Fruit fly (Drosophila melanogaster) whole organism, pupa: Measurements from ENCODE around the gene CG15201.
A peak's percentile ranks its signal among the peaks of the same experiment; 100 is the strongest.

Experiments used
- CG10348 ChIP-seq: fragments of 200-800 bp; sonication (Bioruptor generic); IDR thresholded peaks from 2 replicates; pipeline ENCODE4 v1.3.6; 2022; ENCODE audit warnings: missing biosample characterization, missing genetic modification characterization
- CG12605 ChIP-seq: fragments of 200-800 bp; sonication (Bioruptor generic); IDR thresholded peaks from 2 replicates; pipeline ENCODE4 v1.3.6; 2022; ENCODE audit warnings: missing biosample characterization, missing genetic modification characterization
- CG13204 ChIP-seq: fragments of 200-800 bp; sonication (Bioruptor generic); optimal IDR thresholded peaks from 2 replicates; lab custom pipeline; 2018; ENCODE audit warnings: missing biosample characterization, mild to moderate bottlenecking, missing genetic modification characterization, moderate library complexity
- CG14655 ChIP-seq: fragments of 200-800 bp; sonication (Bioruptor generic); optimal IDR thresholded peaks from 3 replicates; lab custom pipeline; 2017; ENCODE audit warnings: mild to moderate bottlenecking, missing biosample characterization, missing genetic modification reagents, missing genetic modification characterization
- CG15710 ChIP-seq: fragments of 200-800 bp; sonication (Bioruptor generic); optimal IDR thresholded peaks from 2 replicates; lab custom pipeline; 2018; ENCODE audit warnings: missing biosample characterization, mild to moderate bottlenecking, missing genetic modification characterization, moderate library complexity
- CG17806 ChIP-seq: fragments of 200-800 bp; sonication (Bioruptor generic); optimal IDR thresholded peaks from 2 replicates; lab custom pipeline; 2018; ENCODE audit warnings: missing biosample characterization, mild to moderate bottlenecking, missing genetic modification characterization, moderate library complexity
- CG32121 ChIP-seq: fragments of 200-800 bp; sonication (Bioruptor generic); IDR thresholded peaks from 2 replicates; pipeline ENCODE4 v1.3.6; 2022; ENCODE audit warnings: missing biosample characterization, missing genetic modification characterization
- CG34367 ChIP-seq: fragments of 200-800 bp; sonication (Bioruptor generic); optimal IDR thresholded peaks from 2 replicates; lab custom pipeline; 2018; ENCODE audit warnings: missing biosample characterization, mild to moderate bottlenecking, missing genetic modification characterization
- CG4496 ChIP-seq: fragments of 200-800 bp; sonication (Bioruptor generic); IDR thresholded peaks from 3 replicates; pipeline ENCODE4 v1.3.6; 2022; ENCODE audit warnings: missing biosample characterization, missing genetic modification characterization
- CG8159 ChIP-seq: fragments of 200-800 bp; sonication (Bioruptor generic); optimal IDR thresholded peaks from 3 replicates; lab custom pipeline; 2018; ENCODE audit warnings: missing biosample characterization, mild to moderate bottlenecking, missing genetic modification characterization, moderate library complexity
- CG8301 ChIP-seq: fragments of 200-800 bp; sonication (Bioruptor generic); optimal IDR thresholded peaks from 2 replicates; lab custom pipeline; 2018; ENCODE audit warnings: missing biosample characterization, mild to moderate bottlenecking, missing genetic modification characterization
- D1 ChIP-seq: fragments of 200-800 bp; sonication (Bioruptor generic); optimal IDR thresholded peaks from 2 replicates; lab custom pipeline; 2018; ENCODE audit warnings: missing biosample characterization, mild to moderate bottlenecking, missing genetic modification characterization, moderate library complexity
- EcR ChIP-seq: fragments of 200-800 bp; sonication (Bioruptor generic); optimal IDR thresholded peaks from 3 replicates; lab custom pipeline; 2019; ENCODE audit warnings: missing biosample characterization, missing genetic modification characterization, mild to moderate bottlenecking, moderate library complexity, missing genetic modification reagents
- Ets98B ChIP-seq: fragments of 200-800 bp; sonication (Bioruptor generic); IDR thresholded peaks from 2 replicates; pipeline ENCODE4 v1.3.6; 2022; ENCODE audit warnings: missing biosample characterization, missing genetic modification characterization
- Pif1A ChIP-seq: fragments of 200-800 bp; sonication (Bioruptor generic); optimal IDR thresholded peaks from 3 replicates; lab custom pipeline; 2016; ENCODE audit warnings: missing biosample characterization, missing genetic modification characterization
- Pif1B ChIP-seq: fragments of 200-800 bp; sonication (Bioruptor generic); optimal IDR thresholded peaks from 3 replicates; lab custom pipeline; 2016; ENCODE audit warnings: missing biosample characterization, missing genetic modification characterization
- Snoo ChIP-seq: fragments of 200-800 bp; sonication (Bioruptor generic); optimal IDR thresholded peaks from 3 replicates; lab custom pipeline; 2017; ENCODE audit warnings: missing biosample characterization, mild to moderate bottlenecking, missing genetic modification characterization, inconsistent platforms
- fd96Ca ChIP-seq: fragments of 200-800 bp; sonication (Bioruptor generic); IDR thresholded peaks from 3 replicates; pipeline ENCODE4 v1.3.6; 2022; ENCODE audit warnings: missing biosample characterization, missing genetic modification characterization
- gl ChIP-seq: fragments of 200-800 bp; sonication (Bioruptor generic); optimal IDR thresholded peaks from 2 replicates; lab custom pipeline; 2018; ENCODE audit warnings: missing biosample characterization, mild to moderate bottlenecking, missing genetic modification characterization
- rn ChIP-seq: fragments of 200-800 bp; sonication (Bioruptor generic); IDR thresholded peaks from 2 replicates; pipeline ENCODE4 v1.3.6; 2022; ENCODE audit warnings: missing biosample characterization, missing genetic modification characterization

CG15201 gene

DNA sequence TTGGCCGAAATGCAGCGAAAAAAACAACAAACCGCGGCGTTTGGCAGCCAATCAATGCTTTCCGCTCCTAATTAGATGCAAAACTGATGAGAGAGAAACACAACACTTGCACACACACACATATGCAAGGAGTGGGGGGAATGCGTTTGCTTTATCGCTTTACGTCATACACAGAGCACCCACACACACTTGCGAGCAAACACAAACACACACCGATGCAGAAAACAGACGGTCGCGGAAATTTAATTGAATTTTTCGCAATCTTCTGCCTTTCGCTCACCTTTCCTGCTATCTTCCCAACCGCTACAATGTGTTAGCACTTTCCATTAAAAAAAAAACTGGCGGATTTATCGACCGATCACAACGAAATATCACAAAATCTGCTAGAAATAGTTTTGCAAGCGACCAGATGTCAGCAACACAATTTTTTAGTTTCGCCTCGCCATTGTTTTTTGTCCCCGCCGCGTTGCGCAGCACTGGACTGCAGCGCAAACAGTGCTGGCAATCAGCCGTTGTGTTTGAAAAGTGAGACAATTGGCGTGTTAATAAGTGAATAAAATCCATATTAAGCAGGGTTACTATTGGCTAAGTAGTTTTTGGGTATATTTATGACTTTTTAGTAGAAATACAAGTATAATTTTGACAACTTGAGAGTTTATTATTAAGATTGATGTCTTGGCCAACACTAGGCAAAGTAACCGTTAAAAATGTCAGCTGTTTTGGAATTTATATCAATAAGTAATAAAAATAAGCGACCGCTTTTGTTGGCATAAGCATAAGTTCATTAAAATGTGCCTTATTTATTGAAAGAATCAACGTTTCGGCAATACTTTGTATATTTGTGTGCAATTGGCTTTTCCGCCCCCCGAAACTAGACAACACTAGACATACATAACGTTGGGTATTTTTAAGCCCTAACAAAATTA is 7.1 kb upstream of the CG15201 start, which contains the start of gene Klp10A:
Klp10A (minus strand) TSS at position 532 of the 926 bp plus-strand sequence.
- no peak for TF ChIP-seq CG4496 (GFP tag; lab: Robert Waterston, UW)
- no peak for TF ChIP-seq CG13204 (GFP tag; lab: Kevin White, UChicago)
- TF ChIP-seq fd96Ca (GFP tag; lab: Robert Waterston, UW): no peak
- TF ChIP-seq CG15710: peak; percentile 22
- TF ChIP-seq D1 (tag; lab: Kevin White, UChicago): no peak
- TF ChIP-seq CG8301: no peak
- TF ChIP-seq, all 21 proteins: peak for 1

DNA sequence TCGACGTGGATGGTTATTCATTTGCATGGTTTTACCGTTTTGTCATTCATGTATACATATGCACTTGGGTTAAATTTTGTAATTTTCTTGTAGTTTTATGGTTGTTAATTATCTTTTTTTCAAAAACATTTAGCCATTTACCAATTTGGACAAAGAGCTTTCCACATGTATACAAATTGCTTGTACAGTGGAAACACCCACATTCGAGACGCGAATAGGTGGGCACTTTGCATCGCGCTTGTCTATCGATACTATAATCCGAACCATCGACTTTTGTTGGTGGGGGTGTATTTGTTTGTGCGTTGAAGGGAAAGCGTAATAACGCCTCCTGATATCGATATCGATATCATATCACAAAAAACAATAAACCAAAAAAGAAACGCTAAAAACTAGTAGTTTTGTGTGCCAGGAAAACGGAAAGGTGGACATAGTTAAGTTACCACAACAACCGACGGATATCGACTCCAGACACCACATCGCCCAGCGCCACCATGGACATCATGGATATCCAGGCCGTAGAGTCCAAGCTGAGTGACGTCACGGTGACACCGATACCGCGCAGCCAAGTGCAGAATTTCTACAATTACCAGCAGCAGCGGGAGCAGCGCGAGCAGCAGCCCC is 6.2 kb upstream of the CG15201 start, which contains the start of gene CDK2AP1:
CDK2AP1 (plus strand) TSS at position 294 of the 621 bp plus-strand sequence.
- peak; percentile 1 for TF ChIP-seq CG17806 (tag; lab: Kevin White, UChicago)
- peak; percentile 37; the same call in 1 of the 3 replicates for TF ChIP-seq CG4496 (GFP tag; lab: Robert Waterston, UW)
- TF ChIP-seq EcR (GFP tag; lab: Kevin White, UChicago): no peak
- TF ChIP-seq Ets98B: no peak; the same call in 1 of the 2 replicates
- peak; percentile 0 for TF ChIP-seq CG8159 (tag; lab: Kevin White, UChicago)
- TF ChIP-seq rn (GFP tag; lab: Robert Waterston, UW): no peak
- TF ChIP-seq D1 (tag; lab: Kevin White, UChicago): no peak
- TF ChIP-seq CG8301: no peak
- no peak for TF ChIP-seq Pif1B (GFP tag; lab: Kevin White, UChicago)
- TF ChIP-seq CG32121: 0 out of 2 replicates have a peak, but pooled peaks have one; percentile 15
- 0 out of 3 replicates have a peak, but pooled peaks have one; percentile 25 for TF ChIP-seq fd96Ca (GFP tag; lab: Robert Waterston, UW)
- TF ChIP-seq Snoo: no peak
- no peak for TF ChIP-seq gl (tag; lab: Kevin White, UChicago)

DNA sequence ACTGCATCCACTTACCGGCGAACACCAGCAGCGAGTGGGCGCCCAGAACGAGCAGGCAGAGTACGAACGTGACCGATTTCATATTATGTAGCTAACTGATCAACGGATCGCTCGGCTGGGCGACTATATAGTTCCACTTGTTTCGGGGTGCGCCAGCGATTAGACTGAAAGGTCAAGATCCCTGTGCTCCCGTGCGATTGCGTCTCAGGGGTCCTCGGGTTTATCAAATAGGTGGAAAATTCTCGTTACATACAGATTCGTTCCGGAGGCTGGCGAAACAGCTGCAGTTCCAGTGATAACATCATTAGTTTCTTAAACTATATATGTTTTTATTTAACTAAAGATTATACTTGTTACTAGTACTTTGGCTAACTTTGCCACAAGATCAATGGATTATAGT is 3.8 kb upstream of the CG15201 start, which contains the start of gene ssp7:
ssp7 (minus strand) TSS at position 101 of the 400 bp plus-strand sequence.
- TF ChIP-seq fd96Ca (GFP tag; lab: Robert Waterston, UW): no peak
- TF ChIP-seq CG32121: no peak
- TF ChIP-seq Pif1A (GFP tag; lab: Kevin White, UChicago): no peak
- TF ChIP-seq gl (tag; lab: Kevin White, UChicago): no peak

DNA sequence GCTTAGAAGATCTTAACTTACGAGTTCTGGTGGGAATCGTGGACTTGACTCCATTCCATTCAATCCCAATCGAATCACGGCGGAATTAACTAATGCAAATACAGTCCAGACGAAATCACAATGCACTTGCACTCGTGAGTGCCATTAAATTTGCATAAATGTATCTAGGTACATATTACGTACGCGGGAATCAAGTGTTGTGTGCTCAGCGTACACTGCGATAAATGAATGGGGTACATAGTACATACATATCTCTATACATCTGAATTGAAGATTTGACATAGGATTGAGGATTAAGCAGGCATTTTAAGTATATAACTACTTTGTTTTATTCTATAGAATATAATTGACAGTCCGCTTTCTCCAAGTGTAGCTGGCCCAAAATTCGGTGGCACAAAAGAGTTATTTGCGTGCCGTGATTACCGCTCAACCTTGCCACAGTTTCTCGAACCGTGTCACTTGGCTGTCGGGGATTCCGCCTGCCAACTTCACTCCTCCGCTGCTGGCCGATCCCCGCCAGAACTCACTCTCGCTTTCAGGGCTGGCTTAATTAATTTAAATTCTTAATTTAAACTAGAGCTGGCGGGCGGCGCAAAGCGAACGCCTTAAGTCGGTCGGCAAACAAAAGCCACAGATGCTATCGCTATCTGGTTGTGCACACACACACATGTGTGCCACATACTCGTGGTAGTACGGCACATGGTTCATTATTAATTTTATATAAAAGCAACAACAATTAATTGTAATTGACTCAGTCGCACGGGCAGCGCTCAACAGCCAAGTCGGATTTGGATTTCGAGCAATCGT is 1.9 kb upstream of the CG15201 start, which contains the start of the genes CG15199 and CG15202:
CG15199 (minus strand) TSS at position 51 of the 807 bp plus-strand sequence.
CG15202 (plus strand) TSS at position 757 of the 807 bp plus-strand sequence.
- TF ChIP-seq CG8159 (tag; lab: Kevin White, UChicago) (no peak), Snoo (peak; percentile 53), CG32121 (no peak)

DNA sequence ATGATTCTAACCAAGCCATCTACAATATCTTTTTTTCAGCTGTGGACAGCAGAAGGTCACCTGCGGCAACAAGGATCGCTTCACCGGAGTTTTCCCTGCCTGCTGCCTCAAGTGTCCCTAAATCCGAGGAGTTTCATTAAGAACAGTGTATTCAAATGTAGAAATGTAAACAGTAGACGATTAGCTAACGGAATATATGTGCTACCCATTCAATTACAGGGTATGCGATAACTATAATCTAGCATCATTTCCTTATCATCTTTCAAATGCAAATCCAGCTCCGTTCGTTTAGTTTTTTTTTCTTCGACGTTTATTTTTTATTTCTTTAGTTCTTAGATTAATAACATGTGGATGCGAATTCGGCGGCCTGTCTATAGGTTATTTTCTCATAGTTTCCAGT is 655 bp downstream of the CG15201 start:
- no peak for TF ChIP-seq Ets98B
- no peak for TF ChIP-seq Pif1A (GFP tag; lab: Kevin White, UChicago)
- no peak for TF ChIP-seq Pif1B (GFP tag; lab: Kevin White, UChicago)
- no peak for TF ChIP-seq CG4496 (GFP tag; lab: Robert Waterston, UW)
- TF ChIP-seq CG14655 (GFP tag; lab: Kevin White, UChicago): no peak
- no peak for TF ChIP-seq rn (GFP tag; lab: Robert Waterston, UW)
- TF ChIP-seq CG17806 (tag; lab: Kevin White, UChicago): no peak
- TF ChIP-seq EcR (GFP tag; lab: Kevin White, UChicago): no peak
- no peak for TF ChIP-seq gl (tag; lab: Kevin White, UChicago)
- no peak for TF ChIP-seq CG32121
- no peak for TF ChIP-seq CG12605 (GFP tag; lab: Robert Waterston, UW)
- TF ChIP-seq CG8159 (tag; lab: Kevin White, UChicago): no peak
- TF ChIP-seq CG8301: no peak
- no peak for TF ChIP-seq Snoo
- no peak for TF ChIP-seq D1 (tag; lab: Kevin White, UChicago)
- TF ChIP-seq CG34367 (tag; lab: Kevin White, UChicago): no peak
- TF ChIP-seq CG13204 (GFP tag; lab: Kevin White, UChicago): no peak
- TF ChIP-seq CG15710: no peak
- TF ChIP-seq CG10348: no peak
- TF ChIP-seq, all 21 proteins: peak for 0
